Fruit fly (Drosophila melanogaster) whole organism, embryonic: ENCODE measurements around the gene CG43707.

Source experiments
- Antp ChIP-seq: fragments of 200-800 bp; sonication (Bioruptor generic); optimal IDR thresholded peaks from 3 replicates; lab custom pipeline; 2016; ENCODE audit warnings: missing biosample characterization, missing genetic modification characterization
- CG10462 ChIP-seq: fragments of 200-800 bp; sonication (Bioruptor generic); optimal IDR thresholded peaks from 2 replicates; lab custom pipeline; 2016; ENCODE audit warnings: missing biosample characterization, missing genetic modification characterization
- CG11456 ChIP-seq: fragments of 200-800 bp; sonication (Bioruptor generic); IDR thresholded peaks from 3 replicates; pipeline ENCODE4 v1.3.6; 2022; ENCODE audit warnings: missing biosample characterization, missing genetic modification characterization
- CG12236 ChIP-seq: fragments of 200-800 bp; sonication (Bioruptor generic); optimal IDR thresholded peaks from 2 replicates; lab custom pipeline; 2016; ENCODE audit warnings: missing biosample characterization, missing genetic modification characterization
- CG12744 ChIP-seq: fragments of 200-800 bp; sonication (Bioruptor generic); optimal IDR thresholded peaks from 2 replicates; lab custom pipeline; 2016; ENCODE audit warnings: missing biosample characterization, missing genetic modification characterization
- CG13624 ChIP-seq: fragments of 200-800 bp; sonication (Bioruptor generic); optimal IDR thresholded peaks from 2 replicates; lab custom pipeline; 2016; ENCODE audit warnings: missing biosample characterization, missing genetic modification characterization
- CG13775 ChIP-seq: fragments of 200-800 bp; sonication (Bioruptor generic); optimal IDR thresholded peaks from 3 replicates; lab custom pipeline; 2017; ENCODE audit warnings: missing biosample characterization, mild to moderate bottlenecking, missing genetic modification characterization
- CG15269 ChIP-seq: fragments of 200-800 bp; sonication (Bioruptor generic); optimal IDR thresholded peaks from 2 replicates; lab custom pipeline; 2018; ENCODE audit warnings: missing biosample characterization, mild to moderate bottlenecking, missing genetic modification characterization, moderate library complexity
- CG16815 ChIP-seq: fragments of 200-800 bp; sonication (Bioruptor generic); optimal IDR thresholded peaks from 3 replicates; lab custom pipeline; 2017; ENCODE audit warnings: missing biosample characterization, mild to moderate bottlenecking, missing genetic modification characterization
- CG17359 ChIP-seq: fragments of 200-800 bp; sonication (Bioruptor generic); optimal IDR thresholded peaks from 3 replicates; lab custom pipeline; 2018; ENCODE audit warnings: missing biosample characterization, mild to moderate bottlenecking, missing genetic modification characterization, moderate library complexity
- CG18764 ChIP-seq: fragments of 200-800 bp; sonication (Bioruptor generic); optimal IDR thresholded peaks from 3 replicates; lab custom pipeline; 2016; ENCODE audit warnings: missing biosample characterization, missing genetic modification characterization
- CG31388 ChIP-seq: fragments of 200-800 bp; sonication (Bioruptor generic); optimal IDR thresholded peaks from 2 replicates; lab custom pipeline; 2016; ENCODE audit warnings: missing biosample characterization, missing genetic modification characterization
- CG3163 ChIP-seq: fragments of 200-800 bp; sonication (Bioruptor generic); optimal IDR thresholded peaks from 3 replicates; lab custom pipeline; 2016; ENCODE audit warnings: missing biosample characterization, missing genetic modification characterization
- CG32772 ChIP-seq: fragments of 200-800 bp; sonication (Bioruptor generic); IDR thresholded peaks from 2 replicates; pipeline ENCODE4 v1.3.6; 2022; ENCODE audit warnings: missing biosample characterization, missing genetic modification characterization
- CG33213 ChIP-seq: fragments of 200-800 bp; sonication (Bioruptor generic); optimal IDR thresholded peaks from 3 replicates; lab custom pipeline; 2016; ENCODE audit warnings: missing biosample characterization, missing genetic modification characterization
- CG4424 ChIP-seq: fragments of 200-800 bp; sonication (Bioruptor generic); optimal IDR thresholded peaks from 3 replicates; lab custom pipeline; 2016; ENCODE audit warnings: missing biosample characterization, missing genetic modification characterization
- CG4707 ChIP-seq: fragments of 200-800 bp; sonication (Bioruptor generic); optimal IDR thresholded peaks from 2 replicates; lab custom pipeline; 2018; ENCODE audit warnings: missing biosample characterization, mild to moderate bottlenecking, missing genetic modification characterization, moderate library complexity
- CG7271 ChIP-seq: fragments of 200-800 bp; sonication (Bioruptor generic); optimal IDR thresholded peaks from 2 replicates; lab custom pipeline; 2018; ENCODE audit warnings: missing biosample characterization, mild to moderate bottlenecking, missing genetic modification characterization, moderate library complexity
- CG8290 ChIP-seq, 3 experiments: fragments of 200-800 bp; sonication (Bioruptor generic); optimal IDR thresholded peaks; 2 replicates each; lab custom pipeline; 2016 to 2019; ENCODE audit warnings: missing biosample characterization in 3 of 3, missing genetic modification characterization in 3 of 3, mild to moderate bottlenecking in 2 of 3, moderate library complexity in 1 of 3
- CG9215 ChIP-seq: fragments of 200-800 bp; sonication (Bioruptor generic); IDR thresholded peaks from 2 replicates; pipeline ENCODE4 v1.3.6; 2022; ENCODE audit warnings: missing biosample characterization, missing genetic modification characterization
- CG9609 ChIP-seq: fragments of 200-800 bp; sonication (Bioruptor generic); optimal IDR thresholded peaks from 3 replicates; lab custom pipeline; 2016; ENCODE audit warnings: missing biosample characterization, missing genetic modification characterization
- Camta ChIP-seq: fragments of 200-800 bp; sonication (Bioruptor generic); optimal IDR thresholded peaks from 2 replicates; lab custom pipeline; 2016; ENCODE audit warnings: missing biosample characterization, missing genetic modification characterization
- Deaf1 ChIP-seq: fragments of 200-800 bp; optimal IDR thresholded peaks from 3 replicates; lab custom pipeline; 2019; ENCODE audit warnings: missing biosample characterization, mild to moderate bottlenecking, missing genetic modification characterization, moderate library complexity
- Dek ChIP-seq: fragments of 200-800 bp; sonication (Bioruptor generic); optimal IDR thresholded peaks from 3 replicates; lab custom pipeline; 2019; ENCODE audit warnings: missing biosample characterization, mild to moderate bottlenecking, missing genetic modification characterization, moderate library complexity
- E2f1 ChIP-seq: fragments of 200-800 bp; sonication (Bioruptor generic); IDR thresholded peaks from 2 replicates; pipeline ENCODE4 v1.3.6; 2022; ENCODE audit warnings: missing biosample characterization, missing genetic modification characterization
- HLH54F ChIP-seq: fragments of 200-800 bp; sonication (Bioruptor generic); optimal IDR thresholded peaks from 3 replicates; lab custom pipeline; 2016; ENCODE audit warnings: missing biosample characterization, missing genetic modification characterization
- Hr78 ChIP-seq, 2 experiments: fragments of 200-800 bp in 1 of 2; fragments of >200 bp in 1 of 2; sonication (Bioruptor generic) in 1 of 2; optimal IDR thresholded peaks; 2 replicates each; lab custom pipeline; 2017 to 2019; ENCODE audit warnings: missing biosample characterization in 2 of 2, missing genetic modification characterization in 2 of 2, mild to moderate bottlenecking in 1 of 2, moderate library complexity in 1 of 2
- Poxn ChIP-seq: fragments of 200-800 bp; sonication (Bioruptor generic); IDR thresholded peaks from 2 replicates; pipeline ENCODE4 v1.3.6; 2022; ENCODE audit warnings: missing biosample characterization, missing genetic modification characterization
- Rx ChIP-seq: fragments of 200-800 bp; sonication (Bioruptor generic); IDR thresholded peaks from 2 replicates; pipeline ENCODE4 v1.3.6; 2022; ENCODE audit warnings: missing biosample characterization, missing genetic modification characterization
- TFAM ChIP-seq: fragments of 200-800 bp; sonication (Bioruptor generic); optimal IDR thresholded peaks from 2 replicates; lab custom pipeline; 2017; ENCODE audit warnings: missing biosample characterization, missing genetic modification characterization, inconsistent platforms
- bcd ChIP-seq: fragments of 200-800 bp; sonication (Bioruptor generic); optimal IDR thresholded peaks from 2 replicates; lab custom pipeline; 2017; ENCODE audit warnings: missing biosample characterization, mild to moderate bottlenecking, missing genetic modification characterization
- chif ChIP-seq, 2 experiments: fragments of 200-800 bp; sonication (Bioruptor generic); optimal IDR thresholded peaks; 3 replicates each; lab custom pipeline; 2016; ENCODE audit warnings: missing biosample characterization in 2 of 2, missing genetic modification characterization in 2 of 2
- croc ChIP-seq: fragments of 200-800 bp; sonication (Bioruptor generic); conservative IDR thresholded peaks from 3 replicates; pipeline ENCODE4 v1.3.6; 2022; ENCODE audit warnings: missing biosample characterization, missing genetic modification characterization
- da ChIP-seq: fragments of 200-800 bp; sonication (Bioruptor generic); optimal IDR thresholded peaks from 2 replicates; lab custom pipeline; 2016; ENCODE audit warnings: missing biosample characterization, missing genetic modification characterization
- danr ChIP-seq: fragments of 200-800 bp; sonication (Bioruptor generic); IDR thresholded peaks from 2 replicates; pipeline ENCODE4 v1.3.6; 2022; ENCODE audit warnings: missing biosample characterization, missing genetic modification characterization
- dm ChIP-seq: fragments of 200-800 bp; sonication (Bioruptor generic); optimal IDR thresholded peaks from 3 replicates; lab custom pipeline; 2016; ENCODE audit warnings: missing biosample characterization, missing genetic modification characterization
- gce ChIP-seq: fragments of 200-800 bp; sonication (Bioruptor generic); IDR thresholded peaks from 3 replicates; pipeline ENCODE4 v1.3.6; 2022; ENCODE audit warnings: missing biosample characterization, missing genetic modification characterization
- gt ChIP-seq: fragments of 200-800 bp; sonication (Bioruptor generic); IDR thresholded peaks from 2 replicates; pipeline ENCODE4 v1.3.6; 2022; ENCODE audit warnings: missing biosample characterization, missing genetic modification characterization
- lmd ChIP-seq: fragments of 200-800 bp; sonication (Bioruptor generic); IDR thresholded peaks from 2 replicates; pipeline ENCODE4 v1.3.6; 2022; ENCODE audit warnings: missing biosample characterization, missing genetic modification characterization
- pita ChIP-seq: fragments of 200-800 bp; sonication (Bioruptor generic); optimal IDR thresholded peaks from 2 replicates; lab custom pipeline; 2017; ENCODE audit warnings: missing biosample characterization, mild to moderate bottlenecking, missing genetic modification characterization
- sd ChIP-seq: fragments of 200-800 bp; sonication (Bioruptor generic); optimal IDR thresholded peaks from 3 replicates; lab custom pipeline; 2018; ENCODE audit warnings: missing biosample characterization, mild to moderate bottlenecking, missing genetic modification characterization, moderate library complexity
- sens ChIP-seq: fragments of 200-800 bp; sonication (Bioruptor generic); peaks from one replicate; lab custom pipeline; 2016; ENCODE audit warnings: missing biosample characterization, missing genetic modification characterization
- shn ChIP-seq: fragments of 200-800 bp; sonication (Bioruptor generic); optimal IDR thresholded peaks from 3 replicates; lab custom pipeline; 2016; ENCODE audit warnings: missing biosample characterization, missing genetic modification characterization
- sna ChIP-seq: fragments of 200-800 bp; sonication (Bioruptor generic); IDR thresholded peaks from 2 replicates; pipeline ENCODE4 v1.3.6; 2022; ENCODE audit warnings: missing biosample characterization, missing genetic modification characterization; ENCODE audit not compliant: partially characterized antibody
- sob ChIP-seq: fragments of 200-800 bp; sonication (Bioruptor generic); IDR thresholded peaks from 2 replicates; pipeline ENCODE4 v1.3.6; 2022; ENCODE audit warnings: missing biosample characterization, missing genetic modification characterization
- tgo ChIP-seq: fragments of 200-800 bp; sonication (Bioruptor generic); IDR thresholded peaks from 3 replicates; pipeline ENCODE4 v1.3.6; 2022; ENCODE audit warnings: missing biosample characterization, missing genetic modification characterization
- tio ChIP-seq: fragments of 200-800 bp; sonication (Bioruptor generic); optimal IDR thresholded peaks from 2 replicates; lab custom pipeline; 2017; ENCODE audit warnings: missing biosample characterization, missing genetic modification characterization, inconsistent platforms
- vfl ChIP-seq: fragments of 200-800 bp; sonication (Bioruptor generic); optimal IDR thresholded peaks from 2 replicates; lab custom pipeline; 2016; ENCODE audit warnings: missing biosample characterization, missing genetic modification characterization
- wdn ChIP-seq: fragments of 200-800 bp; sonication (Bioruptor generic); IDR thresholded peaks from 2 replicates; pipeline ENCODE4 v1.3.6; 2022; ENCODE audit warnings: missing biosample characterization, missing genetic modification characterization
- zen2 ChIP-seq: fragments of 200-800 bp; sonication (Bioruptor generic); IDR thresholded peaks from 3 replicates; pipeline ENCODE4 v1.3.6; 2022; ENCODE audit warnings: missing biosample characterization, missing genetic modification characterization; ENCODE audit not compliant: partially characterized antibody

CG43707 gene

dm6 chr2L:3778157-3779060 lies 21.4 kb downstream of the CG43707 start (continued):
- TF ChIP-seq TFAM (GFP tag; lab: Kevin White, UChicago) (no peak), pita (no peak), HLH54F (GFP tag; lab: Kevin White, UChicago) (no peak), CG8290 (GFP tag; optimal IDR thresholded peaks at IDR 0.05; lab: Kevin White, UChicago) (no peak), CG8290 (tag; optimal IDR thresholded peaks at IDR 0.05; lab: Kevin White, UChicago) (peak in 1 of 2 experiments; percentile 56), sd (peak; percentile 72), shn (GFP tag; lab: Kevin White, UChicago) (peak; percentile 17), sob (GFP tag; lab: Robert Waterston, UW) (no peak), CG16815 (GFP tag; lab: Kevin White, UChicago) (no peak), CG32772 (GFP tag; lab: Robert Waterston, UW) (0 out of 2 replicates have a peak, but pooled peaks have one; percentile 21), bcd (GFP tag; lab: Kevin White, UChicago) (peak; percentile 19), Hr78 (GFP tag; optimal IDR thresholded peaks at IDR 0.05; lab: Kevin White, UChicago) (no peak), Poxn (no peak), CG31388 (no peak), gt (no peak), CG4707 (GFP tag; lab: Kevin White, UChicago) (no peak), chif (GFP tag; optimal IDR thresholded peaks at IDR 0.05; lab: Kevin White, UChicago) (no peak), CG13624 (GFP tag; lab: Kevin White, UChicago) (peak; percentile 28), Deaf1 (tag; lab: Kevin White, UChicago) (peak; percentile 90), sens (peak; percentile 79), CG13775 (GFP tag; lab: Kevin White, UChicago) (peak; percentile 30), zen2 (GFP tag; lab: Robert Waterston, UW) (no peak), CG12744 (GFP tag; lab: Kevin White, UChicago) (peak; percentile 16), CG12236 (GFP tag; lab: Kevin White, UChicago) (no peak), CG4424 (GFP tag; lab: Kevin White, UChicago) (peak; percentile 10), Rx (GFP tag; lab: Robert Waterston, UW) (no peak), CG10462 (no peak), CG3163 (no peak), tgo (GFP tag; lab: Robert Waterston, UW) (no peak), dm (GFP tag; lab: Kevin White, UChicago) (no peak), sna (GFP tag; lab: Robert Waterston, UW) (no peak; the same call in 1 of the 2 replicates), Dek (tag; lab: Kevin White, UChicago) (peak; percentile 2), CG15269 (peak; percentile 42), CG18764 (GFP tag; lab: Kevin White, UChicago) (no peak), tio (GFP tag; lab: Kevin White, UChicago) (no peak), CG17359 (peak; percentile 58), vfl (GFP tag; lab: Kevin White, UChicago) (no peak), CG9609 (GFP tag; lab: Kevin White, UChicago) (no peak), croc (GFP tag; lab: Robert Waterston, UW) (no peak), lmd (GFP tag; lab: Robert Waterston, UW) (peak; percentile 45; the same call in 1 of the 2 replicates), CG7271 (tag; lab: Kevin White, UChicago) (no peak), wdn (GFP tag; lab: Robert Waterston, UW) (no peak), CG9215 (no peak), Camta (no peak), gce (GFP tag; lab: Robert Waterston, UW) (no peak), danr (GFP tag; lab: Robert Waterston, UW) (no peak), CG33213 (GFP tag; lab: Kevin White, UChicago) (no peak), da (GFP tag; lab: Kevin White, UChicago) (no peak), CG11456 (GFP tag; lab: Robert Waterston, UW) (no peak), E2f1 (GFP tag; lab: Robert Waterston, UW) (no peak), Antp (no peak)
